Fruit fly (Drosophila melanogaster) whole organism, prepupa: ENCODE data around the gene RhoU.
A peak's percentile ranks its signal among the peaks of the same experiment; 100 is the strongest.

Experiments used
- Blimp-1 ChIP-seq: fragments of 200-800 bp; sonication (Bioruptor generic); optimal IDR thresholded peaks from 3 replicates; lab custom pipeline; 2017; ENCODE audit warnings: missing biosample characterization, missing genetic modification characterization, mild to moderate bottlenecking, moderate library complexity, missing genetic modification reagents
- CG10631 ChIP-seq: fragments of 200-800 bp; sonication (Bioruptor generic); optimal IDR thresholded peaks from 2 replicates; lab custom pipeline; 2016; ENCODE audit warnings: missing biosample characterization, missing genetic modification characterization
- CG10669 ChIP-seq: fragments of 200-800 bp; sonication (Bioruptor generic); optimal IDR thresholded peaks from 3 replicates; lab custom pipeline; 2018; ENCODE audit warnings: missing biosample characterization, mild to moderate bottlenecking, missing genetic modification characterization, moderate library complexity
- CG11294 ChIP-seq: fragments of 200-800 bp; sonication (Bioruptor generic); IDR thresholded peaks from 2 replicates; pipeline ENCODE4 v1.3.6; 2022; ENCODE audit warnings: missing biosample characterization, missing genetic modification characterization
- CG11762 ChIP-seq: fragments of 200-800 bp; sonication (Bioruptor generic); optimal IDR thresholded peaks from 3 replicates; lab custom pipeline; 2016; ENCODE audit warnings: missing biosample characterization, missing genetic modification characterization; ENCODE audit not compliant: insufficient read depth
- CG11902 ChIP-seq: fragments of 200-800 bp; sonication (Bioruptor generic); optimal IDR thresholded peaks from 3 replicates; lab custom pipeline; 2016; ENCODE audit warnings: missing biosample characterization, missing genetic modification characterization
- CG15336 ChIP-seq: fragments of 200-800 bp; sonication (Bioruptor generic); IDR thresholded peaks from 2 replicates; pipeline ENCODE4 v1.3.6; 2022; ENCODE audit warnings: missing biosample characterization, missing genetic modification characterization
- CG1621 ChIP-seq: fragments of 200-800 bp; sonication (Bioruptor generic); optimal IDR thresholded peaks from 3 replicates; lab custom pipeline; 2018; ENCODE audit warnings: missing biosample characterization, mild to moderate bottlenecking, missing genetic modification characterization
- CG31627 ChIP-seq: fragments of 200-800 bp; sonication (Bioruptor generic); optimal IDR thresholded peaks from 3 replicates; lab custom pipeline; 2016; ENCODE audit warnings: missing biosample characterization, missing genetic modification characterization
- CG32006 ChIP-seq: fragments of 200-800 bp; sonication (Bioruptor generic); optimal IDR thresholded peaks from 3 replicates; lab custom pipeline; 2017; ENCODE audit warnings: missing biosample characterization, mild to moderate bottlenecking, missing genetic modification characterization
- CG34406 ChIP-seq: fragments of 200-800 bp; sonication (Bioruptor generic); optimal IDR thresholded peaks from 3 replicates; lab custom pipeline; 2016; ENCODE audit warnings: missing biosample characterization, missing genetic modification characterization
- CG3919 ChIP-seq: fragments of 200-800 bp; sonication (Bioruptor generic); optimal IDR thresholded peaks from 3 replicates; lab custom pipeline; 2016; ENCODE audit warnings: missing biosample characterization, missing genetic modification characterization
- CG6163 ChIP-seq: fragments of 200-800 bp; sonication (Bioruptor generic); IDR thresholded peaks from 3 replicates; pipeline ENCODE4 v1.3.6; 2022; ENCODE audit warnings: missing biosample characterization, missing genetic modification characterization
- CG6792 ChIP-seq: fragments of 200-800 bp; sonication (Bioruptor generic); optimal IDR thresholded peaks from 3 replicates; lab custom pipeline; 2016; ENCODE audit warnings: missing biosample characterization, missing genetic modification characterization
- CG6808 ChIP-seq: fragments of 200-800 bp; sonication (Bioruptor generic); optimal IDR thresholded peaks from 3 replicates; lab custom pipeline; 2017; ENCODE audit warnings: missing biosample characterization, missing genetic modification characterization, mild to moderate bottlenecking, moderate library complexity, missing genetic modification reagents
- CG6854 ChIP-seq: fragments of 200-800 bp; sonication (Bioruptor generic); optimal IDR thresholded peaks from 2 replicates; lab custom pipeline; 2017; ENCODE audit warnings: missing biosample characterization, mild to moderate bottlenecking, missing genetic modification characterization
- CG8119 ChIP-seq: fragments of 200-800 bp; sonication (Bioruptor generic); IDR thresholded peaks from 3 replicates; pipeline ENCODE4 v1.3.6; 2022; ENCODE audit warnings: missing biosample characterization, missing genetic modification characterization
- CG8319 ChIP-seq: fragments of 200-800 bp; sonication (Bioruptor generic); optimal IDR thresholded peaks from 3 replicates; lab custom pipeline; 2016; ENCODE audit warnings: missing biosample characterization, missing genetic modification characterization
- CG8632 ChIP-seq: fragments of 200-800 bp; sonication (Bioruptor generic); optimal IDR thresholded peaks from 3 replicates; lab custom pipeline; 2016; ENCODE audit warnings: missing biosample characterization, missing genetic modification characterization
- CG9139 ChIP-seq: fragments of 200-800 bp; sonication (Bioruptor generic); optimal IDR thresholded peaks from 3 replicates; lab custom pipeline; 2017; ENCODE audit warnings: missing biosample characterization, mild to moderate bottlenecking, missing genetic modification characterization
- Eip75B ChIP-seq: fragments of 200-800 bp; sonication (Bioruptor generic); optimal IDR thresholded peaks from 3 replicates; lab custom pipeline; 2016; ENCODE audit warnings: missing biosample characterization, missing genetic modification characterization
- Eip78C ChIP-seq: fragments of 200-800 bp; sonication (Bioruptor generic); peaks from one replicate; lab custom pipeline; 2016; ENCODE audit warnings: missing biosample characterization, missing genetic modification characterization
- Ets21C ChIP-seq: fragments of 200-800 bp; sonication (Bioruptor generic); optimal IDR thresholded peaks from 3 replicates; lab custom pipeline; 2016; ENCODE audit warnings: missing biosample characterization, missing genetic modification characterization
- Ets96B ChIP-seq: fragments of 200-800 bp; optimal IDR thresholded peaks from 2 replicates; lab custom pipeline; 2019; ENCODE audit warnings: missing biosample characterization, mild to moderate bottlenecking, missing genetic modification characterization, moderate library complexity
- Hr38 ChIP-seq: sonication (Bioruptor generic); optimal IDR thresholded peaks from 2 replicates; lab custom pipeline; 2016; ENCODE audit warnings: missing biosample characterization, missing genetic modification characterization
- Hr39 ChIP-seq: fragments of 200-800 bp; sonication (Bioruptor generic); optimal IDR thresholded peaks from 2 replicates; lab custom pipeline; 2016; ENCODE audit warnings: missing biosample characterization, missing genetic modification characterization
- Hr4 ChIP-seq: fragments of 200-800 bp; sonication (Bioruptor generic); optimal IDR thresholded peaks from 3 replicates; lab custom pipeline; 2016; ENCODE audit warnings: missing biosample characterization, missing genetic modification characterization
- Lpt ChIP-seq: fragments of 200-800 bp; sonication (Bioruptor generic); optimal IDR thresholded peaks from 3 replicates; lab custom pipeline; 2016; ENCODE audit warnings: missing biosample characterization, missing genetic modification characterization
- OdsH ChIP-seq: fragments of 200-800 bp; sonication (Bioruptor generic); optimal IDR thresholded peaks from 3 replicates; lab custom pipeline; 2016; ENCODE audit warnings: missing biosample characterization, missing genetic modification characterization
- Smox ChIP-seq: fragments of 200-800 bp; sonication (Bioruptor generic); optimal IDR thresholded peaks from 3 replicates; lab custom pipeline; 2016; ENCODE audit warnings: missing biosample characterization, missing genetic modification characterization
- Sox102F ChIP-seq: fragments of 200-800 bp; sonication (Bioruptor generic); optimal IDR thresholded peaks from 2 replicates; lab custom pipeline; 2016; ENCODE audit warnings: missing biosample characterization, mild to moderate bottlenecking, missing genetic modification characterization
- Sox14 ChIP-seq: fragments of 200-800 bp; sonication (Bioruptor generic); optimal IDR thresholded peaks from 3 replicates; lab custom pipeline; 2016; ENCODE audit warnings: missing biosample characterization, missing genetic modification characterization
- Sox15 ChIP-seq: fragments of 200-800 bp; sonication (Bioruptor generic); optimal IDR thresholded peaks from 3 replicates; lab custom pipeline; 2016; ENCODE audit warnings: missing biosample characterization, missing genetic modification characterization
- achi ChIP-seq: fragments of 200-800 bp; sonication (Bioruptor generic); optimal IDR thresholded peaks from 3 replicates; lab custom pipeline; 2016; ENCODE audit warnings: missing biosample characterization, missing genetic modification characterization
- acj6 ChIP-seq: fragments of 200-800 bp; sonication (Bioruptor generic); optimal IDR thresholded peaks from 3 replicates; lab custom pipeline; 2016; ENCODE audit warnings: missing biosample characterization, missing genetic modification characterization
- cyc ChIP-seq: fragments of 200-800 bp; sonication (Bioruptor generic); optimal IDR thresholded peaks from 3 replicates; lab custom pipeline; 2016; ENCODE audit warnings: missing biosample characterization, missing genetic modification characterization
- dac ChIP-seq: fragments of 200-800 bp; sonication (Bioruptor generic); optimal IDR thresholded peaks from 2 replicates; lab custom pipeline; 2017; ENCODE audit warnings: missing biosample characterization, mild to moderate bottlenecking, missing genetic modification characterization
- dsx ChIP-seq: fragments of 200-800 bp; optimal IDR thresholded peaks from 3 replicates; lab custom pipeline; 2019; ENCODE audit warnings: missing biosample characterization, mild to moderate bottlenecking, missing genetic modification characterization, moderate library complexity; ENCODE audit not compliant: poor library complexity, severe bottlenecking
- eg ChIP-seq: fragments of 200-800 bp; sonication (Bioruptor generic); IDR thresholded peaks from 3 replicates; pipeline ENCODE4 v1.3.6; 2022; ENCODE audit warnings: missing biosample characterization, missing genetic modification characterization
- esn ChIP-seq: fragments of 200-800 bp; sonication (Bioruptor generic); optimal IDR thresholded peaks from 2 replicates; lab custom pipeline; 2016; ENCODE audit warnings: missing biosample characterization, mild to moderate bottlenecking, missing genetic modification characterization, moderate library complexity
- fd59A ChIP-seq: fragments of 200-800 bp; sonication (Bioruptor generic); optimal IDR thresholded peaks from 2 replicates; lab custom pipeline; 2017; ENCODE audit warnings: missing biosample characterization, mild to moderate bottlenecking, missing genetic modification characterization, missing genetic modification reagents
- fd85E ChIP-seq: fragments of 200-800 bp; sonication (Bioruptor generic); optimal IDR thresholded peaks from 3 replicates; lab custom pipeline; 2016; ENCODE audit warnings: missing biosample characterization, missing genetic modification characterization
- fkh ChIP-seq: fragments of 200-800 bp; sonication (Bioruptor generic); optimal IDR thresholded peaks from 3 replicates; lab custom pipeline; 2017; ENCODE audit warnings: missing biosample characterization, mild to moderate bottlenecking, missing genetic modification characterization, moderate library complexity
- lz ChIP-seq: fragments of 200-800 bp; sonication (Bioruptor generic); optimal IDR thresholded peaks from 3 replicates; lab custom pipeline; 2016; ENCODE audit warnings: missing biosample characterization, missing genetic modification characterization
- net ChIP-seq: fragments of 200-800 bp; sonication (Bioruptor generic); optimal IDR thresholded peaks from 3 replicates; lab custom pipeline; 2016; ENCODE audit warnings: missing biosample characterization, missing genetic modification characterization
- pdm3 ChIP-seq: fragments of 200-800 bp; sonication (Bioruptor generic); optimal IDR thresholded peaks from 3 replicates; lab custom pipeline; 2016; ENCODE audit warnings: missing biosample characterization, missing genetic modification characterization
- salr ChIP-seq, 2 experiments: fragments of 200-800 bp; sonication (Bioruptor generic); optimal IDR thresholded peaks; 3 replicates each; lab custom pipeline; 2016 to 2018; ENCODE audit warnings: missing biosample characterization in 2 of 2, missing genetic modification characterization in 2 of 2, mild to moderate bottlenecking in 1 of 2
- spab ChIP-seq: fragments of 200-800 bp; sonication (Bioruptor generic); optimal IDR thresholded peaks from 2 replicates; lab custom pipeline; 2017; ENCODE audit warnings: missing biosample characterization, mild to moderate bottlenecking, missing genetic modification characterization, missing genetic modification reagents
- ss ChIP-seq, 2 experiments: fragments of 200-800 bp; sonication (Bioruptor generic); optimal IDR thresholded peaks; 2 replicates in 1 of 2; 3 replicates in 1 of 2; lab custom pipeline; 2017 to 2018; ENCODE audit warnings: mild to moderate bottlenecking in 2 of 2, missing biosample characterization in 2 of 2, missing genetic modification characterization in 2 of 2, moderate library complexity in 1 of 2
- svp ChIP-seq: fragments of 200-800 bp; sonication (Bioruptor generic); peaks from one replicate; lab custom pipeline; 2016; ENCODE audit warnings: missing biosample characterization, missing genetic modification characterization

The RhoU gene

dm6 chrX:10113910-10114790, 27.8 kb downstream of the RhoU start:
- TF ChIP-seq CG6854 (peak; percentile 44), fkh (GFP tag; lab: Kevin White, UChicago) (no peak), lz (GFP tag; lab: Kevin White, UChicago) (peak; percentile 89), CG34406 (GFP tag; lab: Kevin White, UChicago) (peak; percentile 72), ss (GFP tag; optimal IDR thresholded peaks at IDR 0.05; lab: Kevin White, UChicago) (peak; percentile 21 to 30), Sox15 (GFP tag; lab: Kevin White, UChicago) (peak; percentile 56), CG8632 (GFP tag; lab: Kevin White, UChicago) (peak; percentile 70), Hr38 (GFP tag; lab: Kevin White, UChicago) (no peak), Ets96B (tag; lab: Kevin White, UChicago) (peak; percentile 45), fd59A (GFP tag; lab: Kevin White, UChicago) (peak; percentile 35), Eip75B (GFP tag; lab: Kevin White, UChicago) (peak; percentile 72), Blimp-1 (GFP tag; lab: Kevin White, UChicago) (peak; percentile 52), CG8119 (GFP tag; lab: Robert Waterston, UW) (peak; percentile 78), Hr39 (peak; percentile 86), spab (GFP tag; lab: Kevin White, UChicago) (peak; percentile 22), acj6 (peak; percentile 74), svp (GFP tag; lab: Kevin White, UChicago) (peak; percentile 95), Smox (GFP tag; lab: Kevin White, UChicago) (peak; percentile 85), Ets21C (GFP tag; lab: Kevin White, UChicago) (peak; percentile 83), Hr4 (peak; percentile 76), CG31627 (GFP tag; lab: Kevin White, UChicago) (peak; percentile 85), CG15336 (GFP tag; lab: Robert Waterston, UW) (peak; percentile 73), CG11294 (0 out of 2 replicates have a peak, but pooled peaks have one; percentile 33), CG6163 (GFP tag; lab: Robert Waterston, UW) (peak; percentile 75), CG9139 (GFP tag; lab: Kevin White, UChicago) (no peak), dac (GFP tag; lab: Kevin White, UChicago) (peak; percentile 54), salr (GFP tag; optimal IDR thresholded peaks at IDR 0.05; lab: Kevin White, UChicago) (peak; percentile 30 to 62), achi (GFP tag; lab: Kevin White, UChicago) (peak; percentile 76), CG32006 (peak; percentile 86), CG3919 (GFP tag; lab: Kevin White, UChicago) (peak; percentile 79), cyc (peak; percentile 81), CG8319 (GFP tag; lab: Kevin White, UChicago) (peak; percentile 37), pdm3 (peak; percentile 77), CG10669 (GFP tag; lab: Kevin White, UChicago) (peak; percentile 55), Eip78C (peak; percentile 96), Sox102F (GFP tag; lab: Kevin White, UChicago) (peak; percentile 85), Lpt (peak; percentile 69), CG11762 (GFP tag; lab: Kevin White, UChicago) (peak; percentile 66), CG10631 (GFP tag; lab: Kevin White, UChicago) (peak; percentile 81), CG6792 (GFP tag; lab: Kevin White, UChicago) (peak; percentile 83), CG6808 (GFP tag; lab: Kevin White, UChicago) (peak; percentile 26), eg (GFP tag; lab: Robert Waterston, UW) (peak; percentile 71), fd85E (no peak), CG1621 (peak; percentile 25), dsx (GFP tag; lab: Kevin White, UChicago) (no peak), esn (GFP tag; lab: Kevin White, UChicago) (peak; percentile 90), net (GFP tag; lab: Kevin White, UChicago) (peak; percentile 69), CG11902 (GFP tag; lab: Kevin White, UChicago) (peak; percentile 54), Sox14 (GFP tag; lab: Kevin White, UChicago) (peak; percentile 82), OdsH (peak; percentile 78)
